In the genomic region with DNA sequence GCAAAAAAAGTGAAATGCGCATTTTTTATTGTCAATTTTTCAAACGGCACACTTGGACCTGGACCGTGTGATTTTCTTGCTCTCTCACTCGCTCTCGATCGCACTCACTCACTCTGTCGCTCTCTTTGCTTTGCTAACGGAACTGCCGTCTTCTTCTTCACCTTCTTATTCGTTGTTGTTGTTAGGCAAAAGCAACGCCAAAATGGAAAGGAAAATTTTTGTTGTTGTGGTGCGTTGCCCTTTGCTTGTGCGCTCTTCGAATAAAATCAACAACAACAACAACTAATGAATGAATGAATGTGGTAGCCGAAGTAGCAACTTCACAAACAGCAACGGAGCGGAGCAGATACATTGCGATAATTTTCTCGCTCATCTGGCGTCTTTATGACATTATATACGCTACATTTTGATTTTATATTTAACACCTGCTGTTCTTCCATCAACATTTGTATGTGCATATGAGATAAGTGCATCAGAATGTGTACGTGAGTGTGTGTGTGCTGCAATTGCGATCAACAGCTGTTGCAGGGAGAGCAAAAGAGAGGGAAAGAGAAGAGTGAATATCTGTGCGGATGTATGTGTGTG, we compare ENCODE assay signal across 5 fruit fly cellular contexts.
TF ChIP-seq lines count a peak whose summit lies in the region.

No protein-coding gene starts in this region.

- no peak for TF ChIP-seq CTCF in whole organism, embryonic (GFP tag; optimal IDR thresholded peaks at IDR 0.05; lab: Kevin White, UChicago)

TF ChIP-seq in whole organism, adult, 20 proteins besides CTCF, POLR2A, EP300 and RAD21:
- peak; percentile 7 for TF ChIP-seq tj (GFP tag; optimal IDR thresholded peaks at IDR 0.05; lab: Kevin White, UChicago)
- peak; percentile 10 for TF ChIP-seq CG12768 (GFP tag; optimal IDR thresholded peaks at IDR 0.05; lab: Kevin White, UChicago)
- no peak for TF ChIP-seq Hr96 (GFP tag; optimal IDR thresholded peaks at IDR 0.05; lab: Kevin White, UChicago)
- no peak for TF ChIP-seq CG7045 (GFP tag; optimal IDR thresholded peaks at IDR 0.05; lab: Kevin White, UChicago)
- peak; percentile 30 for TF ChIP-seq cic (GFP tag; optimal IDR thresholded peaks at IDR 0.05; lab: Kevin White, UChicago)
- peak; percentile 85 for TF ChIP-seq ovo (GFP tag; optimal IDR thresholded peaks at IDR 0.05; lab: Kevin White, UChicago)
- peak; percentile 11 for TF ChIP-seq bab1 (GFP tag; optimal IDR thresholded peaks at IDR 0.05; lab: Kevin White, UChicago)
- TF ChIP-seq CG33017 (tag; optimal IDR thresholded peaks at IDR 0.05; lab: Kevin White, UChicago) = peak; percentile 50

TF ChIP-seq in whole organism, embryonic, 481 proteins besides CTCF, POLR2A, EP300 and RAD21 (continues in another document):
- TF ChIP-seq hb (GFP tag; IDR thresholded peaks at IDR 0.05; lab: Robert Waterston, UW; ENCODE audit: partially characterized antibody) (no peak), CG10267 (tag; optimal IDR thresholded peaks at IDR 0.05; lab: Kevin White, UChicago) (no peak), toy (GFP tag; IDR thresholded peaks at IDR 0.05; lab: Robert Waterston, UW) (no peak), CG9727 (GFP tag; optimal IDR thresholded peaks at IDR 0.05; lab: Kevin White, UChicago) (no peak), gsb (GFP tag; IDR thresholded peaks at IDR 0.05; lab: Robert Waterston, UW) (no peak), btn (GFP tag; optimal IDR thresholded peaks at IDR 0.05; lab: Kevin White, UChicago) (no peak), sqz (GFP tag; optimal IDR thresholded peaks at IDR 0.05; lab: Kevin White, UChicago) (peak; percentile 42), slp2 (GFP tag; optimal IDR thresholded peaks at IDR 0.05; lab: Kevin White, UChicago) (no peak), Eip74EF (GFP tag; optimal IDR thresholded peaks at IDR 0.05; lab: Kevin White, UChicago) (no peak), CG4730 (GFP tag; IDR thresholded peaks at IDR 0.05; lab: Robert Waterston, UW) (no peak), Bgb (GFP tag; IDR thresholded peaks at IDR 0.05; lab: Robert Waterston, UW; ENCODE audit: partially characterized antibody) (no peak), dimm (GFP tag; IDR thresholded peaks at IDR 0.05; lab: Robert Waterston, UW) (no peak), ap (GFP tag; IDR thresholded peaks at IDR 0.05; lab: Robert Waterston, UW) (no peak), slbo (GFP tag; IDR thresholded peaks at IDR 0.05; lab: Robert Waterston, UW) (no peak), ERR (GFP tag; optimal IDR thresholded peaks at IDR 0.05; lab: Kevin White, UChicago) (no peak), CG1602 (GFP tag; optimal IDR thresholded peaks at IDR 0.05; lab: Kevin White, UChicago) (no peak), CG2202 (tag; optimal IDR thresholded peaks at IDR 0.05; lab: Kevin White, UChicago) (no peak), z (GFP tag; IDR thresholded peaks at IDR 0.05; lab: Robert Waterston, UW) (no peak), CG12236 (GFP tag; optimal IDR thresholded peaks at IDR 0.05; lab: Kevin White, UChicago) (no peak), CG4328 (GFP tag; optimal IDR thresholded peaks at IDR 0.05; lab: Kevin White, UChicago) (no peak)

TF ChIP-seq in whole organism, prepupa, 60 proteins besides CTCF, POLR2A, EP300 and RAD21 (continues in another document):
- TF ChIP-seq Sox102F (GFP tag; optimal IDR thresholded peaks at IDR 0.05; lab: Kevin White, UChicago) = no peak
- TF ChIP-seq CG11294 (GFP tag; IDR thresholded peaks at IDR 0.05; lab: Robert Waterston, UW) = no peak
- TF ChIP-seq CG8119 (GFP tag; IDR thresholded peaks at IDR 0.05; lab: Robert Waterston, UW) = no peak
- no peak for TF ChIP-seq CG9139 (GFP tag; optimal IDR thresholded peaks at IDR 0.05; lab: Kevin White, UChicago)
- TF ChIP-seq lz (GFP tag; optimal IDR thresholded peaks at IDR 0.05; lab: Kevin White, UChicago) = no peak
- no peak for TF ChIP-seq CG6808 (GFP tag; optimal IDR thresholded peaks at IDR 0.05; lab: Kevin White, UChicago)
- TF ChIP-seq Eip75B (GFP tag; optimal IDR thresholded peaks at IDR 0.05; lab: Kevin White, UChicago) = no peak
- peak; percentile 39 for TF ChIP-seq dsx (GFP tag; optimal IDR thresholded peaks at IDR 0.05; lab: Kevin White, UChicago; ENCODE audit: poor library complexity, severe bottlenecking)
- TF ChIP-seq fd59A (GFP tag; optimal IDR thresholded peaks at IDR 0.05; lab: Kevin White, UChicago) = no peak
- no peak for TF ChIP-seq CG8632 (GFP tag; optimal IDR thresholded peaks at IDR 0.05; lab: Kevin White, UChicago)
- TF ChIP-seq Ets21C (GFP tag; optimal IDR thresholded peaks at IDR 0.05; lab: Kevin White, UChicago) = no peak
- TF ChIP-seq acj6 (GFP tag; optimal IDR thresholded peaks at IDR 0.05; lab: Kevin White, UChicago) = no peak
- TF ChIP-seq Met (GFP tag; optimal IDR thresholded peaks at IDR 0.05; lab: Kevin White, UChicago) = peak; percentile 13
- no peak for TF ChIP-seq Smox (GFP tag; optimal IDR thresholded peaks at IDR 0.05; lab: Kevin White, UChicago)
- no peak for TF ChIP-seq CG11762 (GFP tag; optimal IDR thresholded peaks at IDR 0.05; lab: Kevin White, UChicago; ENCODE audit: insufficient read depth)
- no peak for TF ChIP-seq Eip93F (GFP tag; optimal IDR thresholded peaks at IDR 0.05; lab: Kevin White, UChicago)
- no peak for TF ChIP-seq Hr39 (GFP tag; optimal IDR thresholded peaks at IDR 0.05; lab: Kevin White, UChicago)
- no peak for TF ChIP-seq CG31627 (GFP tag; optimal IDR thresholded peaks at IDR 0.05; lab: Kevin White, UChicago)
- TF ChIP-seq Lpt (GFP tag; optimal IDR thresholded peaks at IDR 0.05; lab: Kevin White, UChicago) = peak; percentile 14
- no peak for TF ChIP-seq CG10669 (GFP tag; optimal IDR thresholded peaks at IDR 0.05; lab: Kevin White, UChicago)

TF ChIP-seq in whole organism, pupa, 21 proteins besides CTCF, POLR2A, EP300 and RAD21:
- TF ChIP-seq Ets98B (GFP tag; IDR thresholded peaks at IDR 0.05; lab: Robert Waterston, UW) (peak; percentile 11; the same call in 1 of the 2 replicates), CG17806 (tag; optimal IDR thresholded peaks at IDR 0.05; lab: Kevin White, UChicago) (no peak), CG32121 (GFP tag; IDR thresholded peaks at IDR 0.05; lab: Robert Waterston, UW) (no peak), CG34367 (tag; optimal IDR thresholded peaks at IDR 0.05; lab: Kevin White, UChicago) (no peak), fd96Ca (GFP tag; IDR thresholded peaks at IDR 0.05; lab: Robert Waterston, UW) (peak; percentile 39; the same call in 1 of the 3 replicates), CG12605 (GFP tag; IDR thresholded peaks at IDR 0.05; lab: Robert Waterston, UW) (peak; percentile 43; the same call in 1 of the 2 replicates), gl (tag; optimal IDR thresholded peaks at IDR 0.05; lab: Kevin White, UChicago) (no peak), CG8301 (tag; optimal IDR thresholded peaks at IDR 0.05; lab: Kevin White, UChicago) (no peak), EcR (GFP tag; optimal IDR thresholded peaks at IDR 0.05; lab: Kevin White, UChicago) (peak; percentile 88), CG9948 (tag; optimal IDR thresholded peaks at IDR 0.05; lab: Kevin White, UChicago) (no peak), CG4496 (GFP tag; IDR thresholded peaks at IDR 0.05; lab: Robert Waterston, UW) (no peak; the same call in 2 of the 3 replicates), CG10348 (GFP tag; IDR thresholded peaks at IDR 0.05; lab: Robert Waterston, UW) (no peak), D1 (tag; optimal IDR thresholded peaks at IDR 0.05; lab: Kevin White, UChicago) (no peak), CG15710 (tag; optimal IDR thresholded peaks at IDR 0.05; lab: Kevin White, UChicago) (no peak), CG8159 (tag; optimal IDR thresholded peaks at IDR 0.05; lab: Kevin White, UChicago) (no peak), Pif1B (GFP tag; optimal IDR thresholded peaks at IDR 0.05; lab: Kevin White, UChicago) (no peak), CG14655 (GFP tag; optimal IDR thresholded peaks at IDR 0.05; lab: Kevin White, UChicago) (no peak)

TF ChIP-seq in whole organism, wandering third instar larva, 38 proteins besides CTCF, POLR2A, EP300 and RAD21:
- TF ChIP-seq CG32264 (GFP tag; optimal IDR thresholded peaks at IDR 0.05; lab: Kevin White, UChicago) (no peak), jim (GFP tag; optimal IDR thresholded peaks at IDR 0.05; lab: Kevin White, UChicago) (no peak), h (GFP tag; optimal IDR thresholded peaks at IDR 0.05; lab: Kevin White, UChicago) (peak; percentile 5), Dif (GFP tag; optimal IDR thresholded peaks at IDR 0.05; lab: Kevin White, UChicago; ENCODE audit: partially characterized antibody) (peak; percentile 71), rgr (GFP tag; optimal IDR thresholded peaks at IDR 0.05; lab: Kevin White, UChicago) (peak; percentile 15), psq (GFP tag; optimal IDR thresholded peaks at IDR 0.05; lab: Kevin White, UChicago) (peak; percentile 85), dmrt93B (GFP tag; optimal IDR thresholded peaks at IDR 0.05; lab: Kevin White, UChicago) (no peak), Dfd (GFP tag; optimal IDR thresholded peaks at IDR 0.05; lab: Kevin White, UChicago) (no peak), Myc (optimal IDR thresholded peaks at IDR 0.05; lab: Kevin White, UChicago) (no peak), pan (optimal IDR thresholded peaks at IDR 0.05; lab: Kevin White, UChicago) (no peak), dl (GFP tag; optimal IDR thresholded peaks at IDR 0.05; lab: Kevin White, UChicago; ENCODE audit: insufficient read depth in 1 of 2, partially characterized antibody in 2 of 2) (peak; percentile 21 to 76), dsf (GFP tag; optimal IDR thresholded peaks at IDR 0.05; lab: Kevin White, UChicago; ENCODE audit: borderline replicate concordance) (no peak), CG9705 (GFP tag; optimal IDR thresholded peaks at IDR 0.05; lab: Kevin White, UChicago) (no peak), Rel (GFP tag; optimal IDR thresholded peaks at IDR 0.05; lab: Kevin White, UChicago) (peak; percentile 63), Rel (tag; optimal IDR thresholded peaks at IDR 0.05; lab: Kevin White, UChicago) (peak; percentile 39)
